Fruit fly (Drosophila melanogaster) S2 (cell line): ENCODE measurements around the gene Argk1.

ENCODE experiments used
- CG8478 ChIP-seq: fragments of >200 bp; optimal IDR thresholded peaks from 2 replicates; lab custom pipeline; 2018
- CTCF ChIP-seq, 2 experiments: fragments of >200 bp; optimal IDR thresholded peaks; 2 replicates each; lab custom pipeline; 2018

dm6 chr3L:9057429-9058088, 8.3 kb downstream of the Argk1 start:
- TF ChIP-seq CG8478 (lab: Kevin White, UChicago) (no peak), CTCF (optimal IDR thresholded peaks at IDR 0.05; lab: Kevin White, UChicago) (no peak)
